Fruit fly (Drosophila melanogaster) whole organism: Measurements from ENCODE around the gene CG17234.

Experiments
- EcR ChIP-seq, 2 experiments: fragments of >200 bp; optimal IDR thresholded peaks; 2 replicates each; lab custom pipeline; 2017; ENCODE audit warnings: missing biosample characterization in 2 of 2, missing genetic modification characterization in 2 of 2, missing genetic modification reagents in 2 of 2
- pan ChIP-seq: fragments of >200 bp; optimal IDR thresholded peaks from 2 replicates; lab custom pipeline; 2017
- psq ChIP-seq: fragments of >200 bp; optimal IDR thresholded peaks from 2 replicates; lab custom pipeline; 2017
- usp ChIP-seq: fragments of >200 bp; optimal IDR thresholded peaks from 2 replicates; lab custom pipeline; 2017; ENCODE audit warnings: missing biosample characterization, missing genetic modification characterization, mixed read lengths

DNA sequence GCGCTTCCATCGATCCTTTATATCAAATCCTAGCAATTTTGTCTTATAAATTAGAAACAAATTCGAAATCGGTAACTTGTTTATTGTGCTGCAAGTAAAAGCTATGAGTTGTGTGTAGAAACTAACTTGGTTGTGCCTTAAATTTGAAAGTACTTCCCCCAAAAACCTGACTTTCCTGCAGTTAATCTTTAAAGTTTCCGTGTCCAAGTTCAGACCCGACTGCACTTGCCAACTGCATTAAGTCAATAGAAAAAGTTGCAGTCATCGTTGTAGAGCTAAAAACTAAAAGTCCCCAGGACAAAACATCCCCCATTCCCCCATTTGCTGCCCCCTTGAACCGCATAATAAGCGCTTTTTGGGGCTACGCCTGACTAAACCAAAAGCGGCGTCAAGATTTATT, 12.4 kb upstream of the CG17234 start, which contains the start of gene Tengl1:
- TF ChIP-seq psq (lab: Kevin White, UChicago) (no peak), usp (GFP tag; lab: Kevin White, UChicago) (no peak), pan (lab: Kevin White, UChicago) (no peak), EcR (GFP tag; optimal IDR thresholded peaks at IDR 0.05; lab: Kevin White, UChicago) (no peak)
